Worm (Caenorhabditis elegans): ENCODE measurements around the gene cest-2.3.
"Not testable (repeated sequence)": the region's sequence is repeated elsewhere in the genome, so short reads cannot be mapped to it uniquely, and the experiment has no call there.

cest-2.3 gene

ce11 chrV:14149125-14149524 lies 33.6 kb downstream of the cest-2.3 start:
- no peak for TF ChIP-seq flt-1 (GFP tag; IDR thresholded peaks at IDR 0.05)
- no peak for TF ChIP-seq ref-1 (GFP tag; conservative IDR thresholded peaks at IDR 0.05)
- no peak for TF ChIP-seq ztf-23 (GFP tag; IDR thresholded peaks at IDR 0.05)
- TF ChIP-seq T22C8.4 (GFP tag; IDR thresholded peaks at IDR 0.05), result no peak
- TF ChIP-seq cog-1 (tag; optimal IDR thresholded peaks at IDR 0.05), result no peak
- TF ChIP-seq ztf-29 (GFP tag; IDR thresholded peaks at IDR 0.05), result no peak
- TF ChIP-seq tab-1 (GFP tag; IDR thresholded peaks at IDR 0.05), result no peak
- no peak for TF ChIP-seq med-1 (GFP tag; optimal IDR thresholded peaks at IDR 0.05; ENCODE audit: insufficient read depth)
- TF ChIP-seq klf-2 (GFP tag; conservative IDR thresholded peaks at IDR 0.05), result no peak

DNA sequence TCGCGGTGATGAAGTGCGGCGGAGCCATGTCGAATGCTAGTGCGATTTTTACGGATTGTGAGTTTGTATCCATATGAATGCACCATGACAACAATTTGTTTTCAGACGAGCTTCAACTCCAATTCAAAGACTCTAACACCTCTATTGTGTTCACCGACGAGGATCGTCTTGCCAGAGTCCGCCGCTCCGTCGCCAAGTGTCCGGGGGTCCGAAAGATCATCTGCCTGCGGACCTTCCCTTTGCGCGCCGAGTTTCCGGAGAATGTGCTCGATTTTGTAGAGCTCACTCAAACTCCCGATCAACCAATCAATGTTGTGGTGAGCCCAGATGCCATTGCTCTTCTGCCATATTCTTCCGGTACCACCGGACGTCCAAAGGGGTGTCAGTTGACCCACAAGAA lies 35.6 kb downstream of the cest-2.3 start:
- TF ChIP-seq klf-2 (GFP tag; conservative IDR thresholded peaks at IDR 0.05) (no peak), med-1 (GFP tag; optimal IDR thresholded peaks at IDR 0.05; ENCODE audit: insufficient read depth) (no peak), cog-1 (tag; optimal IDR thresholded peaks at IDR 0.05) (no peak)

ce11 chrV:14146199-14146598 lies 36.6 kb downstream of the cest-2.3 start, which contains the start of gene acs-10:
TSS of gene acs-10 (plus strand) at chrV:14146499.
- TF ChIP-seq flt-1 (GFP tag; IDR thresholded peaks at IDR 0.05), result no peak

- TF ChIP-seq tab-1 (GFP tag; IDR thresholded peaks at IDR 0.05) (no peak), cog-1 (tag; optimal IDR thresholded peaks at IDR 0.05) (no peak), ref-1 (GFP tag; conservative IDR thresholded peaks at IDR 0.05) (no peak), klf-2 (GFP tag; conservative IDR thresholded peaks at IDR 0.05) (no peak), T22C8.4 (GFP tag; IDR thresholded peaks at IDR 0.05) (no peak), med-1 (GFP tag; optimal IDR thresholded peaks at IDR 0.05; ENCODE audit: insufficient read depth) (no peak), ztf-29 (GFP tag; IDR thresholded peaks at IDR 0.05) (no peak), flt-1 (GFP tag; IDR thresholded peaks at IDR 0.05) (no peak), ztf-23 (GFP tag; IDR thresholded peaks at IDR 0.05) (no peak)
Measured at ce11 chrV:14145267-14145666, 37.5 kb downstream of the cest-2.3 start, which contains the start of gene par-1. TSS of gene par-1 (minus strand) at chrV:14145367.

DNA sequence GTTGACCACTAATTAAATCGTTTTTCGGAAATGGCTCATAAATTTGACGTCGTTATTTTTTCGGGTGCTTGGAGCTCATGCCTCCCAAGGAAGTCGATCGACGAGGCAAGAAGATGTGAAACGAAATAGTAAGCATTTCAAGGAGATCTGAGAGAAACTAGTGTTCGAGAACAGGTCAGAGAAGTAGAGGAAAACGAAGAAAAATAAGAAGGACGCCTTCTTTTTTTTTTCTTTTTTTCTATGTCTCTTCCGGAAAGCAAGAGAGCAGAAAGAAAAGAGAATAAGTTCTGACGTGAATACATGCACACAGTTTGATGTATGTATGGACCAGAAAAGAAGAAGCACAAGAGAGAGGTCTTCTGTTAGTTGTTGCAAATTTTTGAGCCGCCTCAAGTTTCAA lies 39.1 kb downstream of the cest-2.3 start:
- TF ChIP-seq T22C8.4 (GFP tag; IDR thresholded peaks at IDR 0.05), result no peak
- no peak for TF ChIP-seq cog-1 (tag; optimal IDR thresholded peaks at IDR 0.05)
- no peak for TF ChIP-seq ref-1 (GFP tag; conservative IDR thresholded peaks at IDR 0.05)
- no peak for TF ChIP-seq flt-1 (GFP tag; IDR thresholded peaks at IDR 0.05)
- TF ChIP-seq tab-1 (GFP tag; IDR thresholded peaks at IDR 0.05), result no peak
- TF ChIP-seq ztf-23 (GFP tag; IDR thresholded peaks at IDR 0.05), result no peak
- TF ChIP-seq klf-2 (GFP tag; conservative IDR thresholded peaks at IDR 0.05), result no peak
- TF ChIP-seq ztf-29 (GFP tag; IDR thresholded peaks at IDR 0.05), result no peak
- no peak for TF ChIP-seq med-1 (GFP tag; optimal IDR thresholded peaks at IDR 0.05; ENCODE audit: insufficient read depth)

- no peak for TF ChIP-seq flt-1 (GFP tag; IDR thresholded peaks at IDR 0.05)
- no peak for TF ChIP-seq tab-1 (GFP tag; IDR thresholded peaks at IDR 0.05)
- no peak for TF ChIP-seq klf-2 (GFP tag; conservative IDR thresholded peaks at IDR 0.05)
- no peak for TF ChIP-seq cog-1 (tag; optimal IDR thresholded peaks at IDR 0.05)
- TF ChIP-seq ref-1 (GFP tag; conservative IDR thresholded peaks at IDR 0.05), result no peak
- TF ChIP-seq med-1 (GFP tag; optimal IDR thresholded peaks at IDR 0.05; ENCODE audit: insufficient read depth), result no peak
- no peak for TF ChIP-seq ztf-23 (GFP tag; IDR thresholded peaks at IDR 0.05)
- no peak for TF ChIP-seq ztf-29 (GFP tag; IDR thresholded peaks at IDR 0.05)
- no peak for TF ChIP-seq T22C8.4 (GFP tag; IDR thresholded peaks at IDR 0.05)
Measured at ce11 chrV:14141846-14142245, 40.9 kb downstream of the cest-2.3 start.

- TF ChIP-seq ref-1 (GFP tag; conservative IDR thresholded peaks at IDR 0.05) (no peak), T22C8.4 (GFP tag; IDR thresholded peaks at IDR 0.05) (no peak), cog-1 (tag; optimal IDR thresholded peaks at IDR 0.05) (no peak), flt-1 (GFP tag; IDR thresholded peaks at IDR 0.05) (no peak)
Measured at ce11 chrV:14140733-14141132, 42.0 kb downstream of the cest-2.3 start.

DNA sequence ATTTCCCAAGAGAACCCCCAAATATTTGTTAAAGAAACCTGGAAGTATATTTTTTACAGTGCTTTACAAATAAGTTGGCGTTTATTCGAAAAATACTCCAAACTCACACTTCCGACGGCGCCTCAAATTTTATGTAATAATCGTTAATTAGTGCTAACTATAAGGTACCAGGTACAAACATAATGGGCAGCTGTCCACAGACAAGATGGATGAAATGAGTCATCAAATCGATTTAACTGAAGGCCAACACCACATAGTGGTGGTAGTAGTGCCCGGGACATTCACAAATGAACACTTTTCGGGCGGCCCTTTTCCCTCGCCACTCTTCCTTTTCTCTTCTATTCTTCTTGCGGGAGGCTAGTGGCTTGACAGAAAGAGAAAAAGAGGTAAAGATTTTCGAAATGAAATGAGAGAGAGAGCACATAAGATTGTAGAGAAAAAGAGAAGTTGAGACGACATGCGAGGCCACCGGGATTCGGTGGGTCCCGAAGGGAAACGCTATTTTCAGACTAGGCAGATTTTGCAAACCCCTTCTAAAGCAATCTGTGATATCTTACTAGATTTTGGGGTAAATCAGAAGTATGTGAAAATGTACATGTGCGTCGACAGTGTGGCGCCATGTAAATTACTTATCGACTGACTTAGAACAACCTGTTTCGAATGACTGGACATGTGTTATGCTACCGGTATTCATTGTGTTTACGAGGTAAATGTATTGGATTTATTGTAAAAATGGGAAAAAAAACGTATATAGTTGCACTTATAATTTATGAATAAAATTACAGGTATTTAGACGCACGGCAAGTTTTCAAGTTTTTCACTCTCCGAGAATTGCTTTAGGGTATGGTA lies 43.3 kb downstream of the cest-2.3 start:
- TF ChIP-seq klf-2 (GFP tag; conservative IDR thresholded peaks at IDR 0.05) (no peak), med-1 (GFP tag; optimal IDR thresholded peaks at IDR 0.05; ENCODE audit: insufficient read depth) (no peak), cog-1 (tag; optimal IDR thresholded peaks at IDR 0.05) (peak; percentile 4)

- not testable (repeated sequence) for TF ChIP-seq flt-1 (GFP tag; IDR thresholded peaks at IDR 0.05); klf-2 (GFP tag; conservative IDR thresholded peaks at IDR 0.05); tab-1 (GFP tag; IDR thresholded peaks at IDR 0.05)
Measured at ce11 chrV:14137766-14138165, 45.0 kb downstream of the cest-2.3 start, which contains the start of gene AH10.4. TSS of gene AH10.4 (minus strand) at chrV:14137866.

- TF ChIP-seq ztf-29 (GFP tag; IDR thresholded peaks at IDR 0.05) (no peak), med-1 (GFP tag; optimal IDR thresholded peaks at IDR 0.05; ENCODE audit: insufficient read depth) (no peak), ztf-23 (GFP tag; IDR thresholded peaks at IDR 0.05) (no peak), cog-1 (tag; optimal IDR thresholded peaks at IDR 0.05) (peak; percentile 40), flt-1 (GFP tag; IDR thresholded peaks at IDR 0.05) (0 out of 2 replicates have a peak, but pooled peaks have one; percentile 6), klf-2 (GFP tag; conservative IDR thresholded peaks at IDR 0.05) (no peak), T22C8.4 (GFP tag; IDR thresholded peaks at IDR 0.05) (no peak), tab-1 (GFP tag; IDR thresholded peaks at IDR 0.05) (no peak), ref-1 (GFP tag; conservative IDR thresholded peaks at IDR 0.05) (no peak)
Measured at ce11 chrV:14136152-14136551, 46.6 kb downstream of the cest-2.3 start.

Data from whole organism, midembryonic.